Worm (Caenorhabditis elegans): ENCODE results near the gene gars-1.
A peak's percentile ranks its signal among the peaks of the same experiment; 100 is the strongest.

The gars-1 gene

DNA sequence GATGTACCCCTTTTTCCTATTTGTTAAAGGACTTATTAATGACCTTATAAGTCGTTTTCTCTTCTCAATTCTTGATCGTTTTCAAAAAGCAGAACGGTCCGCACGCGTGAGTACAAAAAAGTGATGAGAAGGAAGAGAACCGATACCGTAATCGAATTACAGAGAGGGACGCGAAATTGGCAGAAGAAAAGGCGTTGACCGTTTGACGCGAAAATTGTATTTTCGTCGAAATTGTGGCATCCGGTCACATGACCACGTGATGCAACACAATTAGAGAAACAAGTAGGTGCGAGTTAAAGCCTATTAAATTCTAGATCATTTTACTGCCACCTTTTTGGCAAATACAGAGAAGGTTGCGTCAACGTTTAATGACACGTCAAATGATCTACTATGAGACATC is 19.3 kb downstream of the gars-1 start:
- peak; percentile 68 for TF ChIP-seq nhr-85 (tag)
- TF ChIP-seq tbx-2 (tag; optimal IDR thresholded peaks at IDR 0.05), result peak; percentile 89
- TF ChIP-seq lir-3 (tag; optimal IDR thresholded peaks at IDR 0.05; ENCODE audit: poor library complexity), result no peak
- TF ChIP-seq nhr-20 (tag; optimal IDR thresholded peaks at IDR 0.05), result peak; percentile 4
- TF ChIP-seq nhr-28 (tag; optimal IDR thresholded peaks at IDR 0.05), result no peak
- TF ChIP-seq lin-14 (GFP tag; optimal IDR thresholded peaks at IDR 0.05), result peak; percentile 25
- no peak for TF ChIP-seq nhr-77 (tag; optimal IDR thresholded peaks at IDR 0.05)
- TF ChIP-seq efl-1 (optimal IDR thresholded peaks at IDR 0.05), result no peak
- peak in 1 of 2 experiments; percentile 36 for TF ChIP-seq efl-1 (GFP tag; optimal IDR thresholded peaks at IDR 0.05 in 1 of 2)
- TF ChIP-seq mef-2 (tag; optimal IDR thresholded peaks at IDR 0.05), result no peak
- peak; percentile 3 for TF ChIP-seq nhr-71 (tag; optimal IDR thresholded peaks at IDR 0.05)

DNA sequence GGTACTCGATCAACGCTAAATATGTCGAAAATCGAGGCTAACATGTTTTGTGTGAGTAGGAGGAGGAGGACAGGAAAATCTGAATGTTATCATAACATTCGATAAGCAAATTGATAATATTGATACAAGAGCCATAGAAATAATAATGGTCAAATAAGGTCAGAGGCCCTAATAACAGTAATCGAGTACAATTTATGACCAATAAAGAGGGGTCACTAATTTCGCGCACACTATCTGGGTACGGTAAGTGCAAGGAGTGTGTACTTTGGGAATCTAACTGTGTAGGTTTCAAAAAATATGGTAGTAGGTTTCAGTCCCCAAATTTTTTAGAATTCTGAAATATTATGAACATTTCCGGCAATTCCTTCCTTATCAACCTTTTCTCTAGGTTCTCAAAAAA is 19.9 kb downstream of the gars-1 start:
- TF ChIP-seq ets-5 (GFP tag; IDR thresholded peaks at IDR 0.05) (no peak), nhr-76 (tag; optimal IDR thresholded peaks at IDR 0.05) (no peak), ceh-88 (GFP tag; IDR thresholded peaks at IDR 0.05) (no peak), nhr-71 (tag; optimal IDR thresholded peaks at IDR 0.05) (no peak), zip-4 (GFP tag; optimal IDR thresholded peaks at IDR 0.05) (no peak), lin-35 (GFP tag; optimal IDR thresholded peaks at IDR 0.05) (no peak), nhr-90 (tag; optimal IDR thresholded peaks at IDR 0.05; ENCODE audit: poor library complexity) (no peak), C34B4.2 (tag; optimal IDR thresholded peaks at IDR 0.05) (no peak), nhr-47 (tag; optimal IDR thresholded peaks at IDR 0.05) (no peak), xbp-1 (tag; optimal IDR thresholded peaks at IDR 0.05) (no peak), elt-3 (tag; optimal IDR thresholded peaks at IDR 0.05) (no peak)

DNA sequence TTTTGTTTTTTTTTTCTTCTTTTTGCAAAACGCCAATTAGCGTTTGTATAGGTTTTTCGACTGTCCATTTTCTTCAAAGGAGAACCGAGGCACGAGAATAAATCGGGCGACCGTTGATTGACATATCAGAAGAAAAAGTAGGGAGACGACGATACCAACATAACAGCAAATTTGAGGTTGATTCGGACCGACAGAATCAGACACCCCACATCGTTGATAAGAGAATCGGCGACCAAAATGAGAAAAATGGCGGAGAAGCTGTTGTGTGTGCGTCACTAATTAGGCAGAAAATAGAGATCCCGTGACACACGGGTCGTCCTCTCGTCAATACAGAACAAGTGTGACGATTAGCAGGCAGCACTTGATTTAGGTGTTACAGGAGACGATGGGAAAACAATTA is 21.5 kb downstream of the gars-1 start:
- TF ChIP-seq efl-1 (optimal IDR thresholded peaks at IDR 0.05) (no peak), efl-1 (GFP tag; optimal IDR thresholded peaks at IDR 0.05 in 1 of 2) (peak in 1 of 2 experiments; percentile 53), ceh-8 (GFP tag; optimal IDR thresholded peaks at IDR 0.05) (no peak), blmp-1 (tag; optimal IDR thresholded peaks at IDR 0.05) (peak; percentile 17), fkh-8 (tag; optimal IDR thresholded peaks at IDR 0.05) (no peak), nhr-85 (tag) (peak; percentile 85), dpl-1 (GFP tag; optimal IDR thresholded peaks at IDR 0.05) (no peak), mdl-1 (tag; optimal IDR thresholded peaks at IDR 0.05) (peak in 1 of 2 experiments; percentile 26), snu-23 (GFP tag; optimal IDR thresholded peaks at IDR 0.05) (peak; percentile 8), elt-3 (tag; optimal IDR thresholded peaks at IDR 0.05) (peak in 1 of 6 experiments; percentile 28), nhr-90 (tag; optimal IDR thresholded peaks at IDR 0.05; ENCODE audit: poor library complexity) (peak; percentile 11), lsy-2 (tag; optimal IDR thresholded peaks at IDR 0.05) (no peak), nhr-20 (tag; optimal IDR thresholded peaks at IDR 0.05) (peak; percentile 53), vab-15 (tag; optimal IDR thresholded peaks at IDR 0.05) (no peak), lin-35 (GFP tag; optimal IDR thresholded peaks at IDR 0.05) (peak in 1 of 2 experiments; percentile 30), lin-14 (GFP tag; optimal IDR thresholded peaks at IDR 0.05) (peak; percentile 37), hlh-17 (GFP tag; optimal IDR thresholded peaks at IDR 0.05; ENCODE audit: borderline replicate concordance) (no peak), unc-130 (tag; optimal IDR thresholded peaks at IDR 0.05) (peak; percentile 63), tbx-2 (tag; optimal IDR thresholded peaks at IDR 0.05) (peak; percentile 97), lin-15B (tag; optimal IDR thresholded peaks at IDR 0.05) (no peak), pax-3 (tag; optimal IDR thresholded peaks at IDR 0.05) (no peak), mef-2 (tag; optimal IDR thresholded peaks at IDR 0.05) (no peak), elt-2 (tag; optimal IDR thresholded peaks at IDR 0.05) (no peak), nhr-71 (tag; optimal IDR thresholded peaks at IDR 0.05) (peak; percentile 47), swsn-7 (tag; optimal IDR thresholded peaks at IDR 0.05) (no peak)

DNA sequence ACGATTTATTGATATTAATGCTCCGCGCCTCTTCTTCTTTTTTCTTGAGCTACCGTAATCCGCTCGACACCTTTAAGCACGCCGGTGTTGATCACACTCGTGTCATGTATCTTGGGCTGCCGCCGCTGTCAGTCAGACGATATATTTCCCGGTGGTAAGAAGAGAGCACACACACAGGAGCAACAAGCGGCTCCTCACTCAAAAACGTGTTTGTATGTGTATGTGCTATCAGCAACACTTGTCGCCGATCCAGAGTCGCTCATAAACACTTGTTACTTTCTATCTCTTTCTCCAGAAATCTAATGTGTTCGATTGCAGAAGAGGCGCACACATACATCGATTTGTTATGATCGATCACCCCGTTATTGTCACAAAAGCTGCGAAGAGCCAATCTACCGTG is 22.9 kb downstream of the gars-1 start:
- TF ChIP-seq ceh-8 (GFP tag; optimal IDR thresholded peaks at IDR 0.05), result no peak
- TF ChIP-seq rnt-1 (tag; optimal IDR thresholded peaks at IDR 0.05), result peak; percentile 41
- no peak for TF ChIP-seq hlh-17 (GFP tag; optimal IDR thresholded peaks at IDR 0.05; ENCODE audit: borderline replicate concordance)
- no peak for TF ChIP-seq C16A3.4 (tag; optimal IDR thresholded peaks at IDR 0.05)
- TF ChIP-seq ama-1 (optimal IDR thresholded peaks at IDR 0.05), result no peak
- TF ChIP-seq snu-23 (GFP tag; optimal IDR thresholded peaks at IDR 0.05), result peak; percentile 5
- TF ChIP-seq mab-9 (GFP tag; IDR thresholded peaks at IDR 0.05), result no peak
- peak; percentile 27 for TF ChIP-seq nhr-71 (tag; optimal IDR thresholded peaks at IDR 0.05)
- no peak for TF ChIP-seq hpl-2 (GFP tag; optimal IDR thresholded peaks at IDR 0.05)
- no peak for TF ChIP-seq pqm-1 (tag; optimal IDR thresholded peaks at IDR 0.05)
- TF ChIP-seq fos-1 (tag; optimal IDR thresholded peaks at IDR 0.05), result no peak
- peak; percentile 40 to 73 for TF ChIP-seq lsy-2 (tag; optimal IDR thresholded peaks at IDR 0.05)
- TF ChIP-seq xbp-1 (tag; optimal IDR thresholded peaks at IDR 0.05), result no peak
- TF ChIP-seq dsc-1 (tag; optimal IDR thresholded peaks at IDR 0.05), result no peak
- TF ChIP-seq ets-5 (GFP tag; IDR thresholded peaks at IDR 0.05), result no peak
- TF ChIP-seq unc-30 (tag; optimal IDR thresholded peaks at IDR 0.05), result no peak
- peak; percentile 65 for TF ChIP-seq lin-14 (GFP tag; optimal IDR thresholded peaks at IDR 0.05)
- no peak for TF ChIP-seq Y116A8C.19 (tag; optimal IDR thresholded peaks at IDR 0.05; ENCODE audit: borderline replicate concordance)
- no peak for TF ChIP-seq mep-1 (tag; optimal IDR thresholded peaks at IDR 0.05)
- no peak for TF ChIP-seq nhr-84 (tag; optimal IDR thresholded peaks at IDR 0.05)
